Fruit fly (Drosophila melanogaster) whole organism, embryonic: ENCODE measurements around the gene Hip1.

Source experiments
- CG1024 ChIP-seq: fragments of 200-800 bp; sonication (Bioruptor generic); IDR thresholded peaks from 2 replicates; pipeline ENCODE4 v1.3.6; 2022; ENCODE audit warnings: missing biosample characterization, missing genetic modification characterization
- CG10431 ChIP-seq: fragments of 200-800 bp; sonication (Bioruptor generic); optimal IDR thresholded peaks from 3 replicates; lab custom pipeline; 2018; ENCODE audit warnings: missing biosample characterization, mild to moderate bottlenecking, missing genetic modification characterization
- CG12299 ChIP-seq: fragments of 200-800 bp; sonication (Bioruptor generic); optimal IDR thresholded peaks from 2 replicates; lab custom pipeline; 2018; ENCODE audit warnings: missing biosample characterization, mild to moderate bottlenecking, missing genetic modification characterization
- CG12942 ChIP-seq: fragments of 200-800 bp; sonication (Bioruptor generic); optimal IDR thresholded peaks from 3 replicates; lab custom pipeline; 2016; ENCODE audit warnings: missing biosample characterization, missing genetic modification characterization
- CG13296 ChIP-seq: fragments of 200-800 bp; sonication (Bioruptor generic); optimal IDR thresholded peaks from 3 replicates; lab custom pipeline; 2018; ENCODE audit warnings: missing biosample characterization, mild to moderate bottlenecking, missing genetic modification characterization
- CG13624 ChIP-seq: fragments of 200-800 bp; sonication (Bioruptor generic); optimal IDR thresholded peaks from 2 replicates; lab custom pipeline; 2016; ENCODE audit warnings: missing biosample characterization, missing genetic modification characterization
- CG1602 ChIP-seq: fragments of 200-800 bp; sonication (Bioruptor generic); optimal IDR thresholded peaks from 3 replicates; lab custom pipeline; 2016; ENCODE audit warnings: missing biosample characterization, missing genetic modification characterization
- CG17361 ChIP-seq: fragments of 200-800 bp; sonication (Bioruptor generic); IDR thresholded peaks from 3 replicates; pipeline ENCODE4 v1.3.6; 2022; ENCODE audit warnings: missing biosample characterization, missing genetic modification characterization
- CG17568 ChIP-seq: fragments of 200-800 bp; sonication (Bioruptor generic); optimal IDR thresholded peaks from 2 replicates; lab custom pipeline; 2018; ENCODE audit warnings: missing biosample characterization, mild to moderate bottlenecking, missing genetic modification characterization, moderate library complexity
- CG18599 ChIP-seq: fragments of 200-800 bp; sonication (Bioruptor generic); optimal IDR thresholded peaks from 3 replicates; lab custom pipeline; 2017; ENCODE audit warnings: missing biosample characterization, missing genetic modification characterization, mild to moderate bottlenecking, moderate library complexity, missing genetic modification reagents
- CG2129 ChIP-seq: fragments of 200-800 bp; sonication (Bioruptor generic); IDR thresholded peaks from 2 replicates; pipeline ENCODE4 v1.3.6; 2022; ENCODE audit warnings: missing biosample characterization, missing genetic modification characterization; ENCODE audit not compliant: partially characterized antibody
- CG30403 ChIP-seq: fragments of 200-800 bp; sonication (Bioruptor generic); optimal IDR thresholded peaks from 3 replicates; lab custom pipeline; 2016; ENCODE audit warnings: missing biosample characterization, missing genetic modification characterization
- CG34224 ChIP-seq: fragments of 200-800 bp; sonication (Bioruptor generic); IDR thresholded peaks from 3 replicates; pipeline ENCODE4 v1.3.6; 2022; ENCODE audit warnings: missing biosample characterization, missing genetic modification characterization; ENCODE audit not compliant: partially characterized antibody
- CG3838 ChIP-seq: fragments of 200-800 bp; sonication (Bioruptor generic); optimal IDR thresholded peaks from 3 replicates; lab custom pipeline; 2016; ENCODE audit warnings: missing biosample characterization, missing genetic modification characterization
- CG4730 ChIP-seq: fragments of 200-800 bp; sonication (Bioruptor generic); IDR thresholded peaks from 2 replicates; pipeline ENCODE4 v1.3.6; 2022; ENCODE audit warnings: missing biosample characterization, missing genetic modification characterization
- CG5953 ChIP-seq: fragments of 200-800 bp; sonication (Bioruptor generic); IDR thresholded peaks from 2 replicates; pipeline ENCODE4 v1.3.6; 2022; ENCODE audit warnings: missing biosample characterization, missing genetic modification characterization
- CG7556 ChIP-seq: fragments of 200-800 bp; sonication (Bioruptor generic); optimal IDR thresholded peaks from 2 replicates; lab custom pipeline; 2017; ENCODE audit warnings: missing biosample characterization, mild to moderate bottlenecking, missing genetic modification characterization
- CG7987 ChIP-seq: fragments of 200-800 bp; sonication (Bioruptor generic); optimal IDR thresholded peaks from 2 replicates; lab custom pipeline; 2018; ENCODE audit warnings: missing biosample characterization, mild to moderate bottlenecking, missing genetic modification characterization, moderate library complexity
- CrebB ChIP-seq: fragments of 200-800 bp; sonication (Bioruptor generic); optimal IDR thresholded peaks from 3 replicates; lab custom pipeline; 2018; ENCODE audit warnings: missing biosample characterization, mild to moderate bottlenecking, missing genetic modification characterization
- Dfd ChIP-seq, 2 experiments: fragments of >200 bp; optimal IDR thresholded peaks; 2 replicates each; lab custom pipeline; 2017; ENCODE audit warnings: missing biosample characterization in 2 of 2, missing genetic modification characterization in 2 of 2
- Dll ChIP-seq: fragments of 200-800 bp; sonication (Bioruptor generic); IDR thresholded peaks from 4 replicates; pipeline ENCODE4 v1.3.6; 2022; ENCODE audit warnings: missing biosample characterization, missing genetic modification characterization; ENCODE audit not compliant: partially characterized antibody
- Hr39 ChIP-seq: fragments of >200 bp; optimal IDR thresholded peaks from 2 replicates; lab custom pipeline; 2017
- Hr51 ChIP-seq, 2 experiments: fragments of 200-800 bp; sonication (Bioruptor generic); optimal IDR thresholded peaks; 2 replicates in 1 of 2; 3 replicates in 1 of 2; lab custom pipeline; 2016 to 2018; ENCODE audit warnings: missing biosample characterization in 2 of 2, missing genetic modification characterization in 2 of 2, mild to moderate bottlenecking in 1 of 2, moderate library complexity in 1 of 2
- Hsf ChIP-seq: fragments of 200-800 bp; sonication (Bioruptor generic); optimal IDR thresholded peaks from 3 replicates; lab custom pipeline; 2016; ENCODE audit warnings: missing biosample characterization, missing genetic modification characterization
- NFAT ChIP-seq: fragments of 200-800 bp; sonication (Bioruptor generic); IDR thresholded peaks from 2 replicates; pipeline ENCODE4 v1.3.6; 2022; ENCODE audit warnings: missing biosample characterization, missing genetic modification characterization
- Opbp ChIP-seq: fragments of 200-800 bp; sonication (Bioruptor generic); IDR thresholded peaks from 3 replicates; pipeline ENCODE4 v1.3.6; 2022; ENCODE audit warnings: missing biosample characterization, missing genetic modification characterization; ENCODE audit not compliant: partially characterized antibody
- Side ChIP-seq: fragments of 200-800 bp; sonication (Bioruptor generic); optimal IDR thresholded peaks from 2 replicates; lab custom pipeline; 2016; ENCODE audit warnings: missing biosample characterization, missing genetic modification characterization
- Sin3A ChIP-seq: fragments of >200 bp; optimal IDR thresholded peaks from 2 replicates; lab custom pipeline; 2018
- Sox100B ChIP-seq: fragments of 200-800 bp; sonication (Bioruptor generic); optimal IDR thresholded peaks from 3 replicates; lab custom pipeline; 2018; ENCODE audit warnings: missing biosample characterization, mild to moderate bottlenecking, missing genetic modification characterization
- Ssrp ChIP-seq: fragments of 200-800 bp; sonication (Bioruptor generic); optimal IDR thresholded peaks from 2 replicates; lab custom pipeline; 2018; ENCODE audit warnings: missing biosample characterization, mild to moderate bottlenecking, missing genetic modification characterization, moderate library complexity
- Trl ChIP-seq, 3 experiments: fragments of >200 bp in 2 of 3; fragments of 200-800 bp in 1 of 3; sonication (Bioruptor generic) in 1 of 3; optimal IDR thresholded peaks; 2 replicates in 1 of 3; 3 replicates in 2 of 3; lab custom pipeline; 2016 to 2017; ENCODE audit warnings: missing biosample characterization in 1 of 3, missing genetic modification characterization in 1 of 3
- abd-A ChIP-seq: fragments of 200-800 bp; sonication (Bioruptor generic); optimal IDR thresholded peaks from 3 replicates; lab custom pipeline; 2019; ENCODE audit warnings: missing biosample characterization, mild to moderate bottlenecking, missing genetic modification characterization, moderate library complexity
- ara ChIP-seq: fragments of 200-800 bp; sonication (Bioruptor generic); IDR thresholded peaks from 2 replicates; pipeline ENCODE4 v1.3.6; 2022; ENCODE audit warnings: missing biosample characterization, missing genetic modification characterization
- az2 ChIP-seq: fragments of 200-800 bp; sonication (Bioruptor generic); optimal IDR thresholded peaks from 3 replicates; lab custom pipeline; 2016; ENCODE audit warnings: missing biosample characterization, missing genetic modification characterization
- bsh ChIP-seq, 2 experiments: fragments of 200-800 bp; sonication (Bioruptor generic); optimal IDR thresholded peaks; 2 replicates each; lab custom pipeline; 2017 to 2018; ENCODE audit warnings: mild to moderate bottlenecking in 2 of 2, missing biosample characterization in 2 of 2, missing genetic modification characterization in 2 of 2, moderate library complexity in 1 of 2
- cas ChIP-seq: fragments of 200-800 bp; sonication (Bioruptor generic); IDR thresholded peaks from 2 replicates; pipeline ENCODE4 v1.3.6; 2022; ENCODE audit warnings: missing biosample characterization, missing genetic modification characterization
- cg ChIP-seq: fragments of 200-800 bp; sonication (Bioruptor generic); optimal IDR thresholded peaks from 3 replicates; lab custom pipeline; 2019; ENCODE audit warnings: missing biosample characterization, mild to moderate bottlenecking, missing genetic modification characterization, moderate library complexity
- chif ChIP-seq, 2 experiments: fragments of 200-800 bp; sonication (Bioruptor generic); optimal IDR thresholded peaks; 3 replicates each; lab custom pipeline; 2016; ENCODE audit warnings: missing biosample characterization in 2 of 2, missing genetic modification characterization in 2 of 2
- chinmo ChIP-seq: fragments of 200-800 bp; sonication (Bioruptor generic); IDR thresholded peaks from 4 replicates; pipeline ENCODE4 v1.3.6; 2022; ENCODE audit warnings: missing biosample characterization, missing genetic modification characterization; ENCODE audit not compliant: partially characterized antibody
- crol ChIP-seq: fragments of 200-800 bp; sonication (Bioruptor generic); IDR thresholded peaks from 2 replicates; pipeline ENCODE4 v1.3.6; 2022; ENCODE audit warnings: missing biosample characterization, missing genetic modification characterization
- dm ChIP-seq: fragments of 200-800 bp; sonication (Bioruptor generic); optimal IDR thresholded peaks from 3 replicates; lab custom pipeline; 2016; ENCODE audit warnings: missing biosample characterization, missing genetic modification characterization
- exex ChIP-seq: fragments of 200-800 bp; sonication (Bioruptor generic); optimal IDR thresholded peaks from 4 replicates; lab custom pipeline; 2018; ENCODE audit warnings: missing biosample characterization, mild to moderate bottlenecking, missing genetic modification characterization, moderate library complexity
- eyg ChIP-seq: fragments of 200-800 bp; sonication (Bioruptor generic); optimal IDR thresholded peaks from 3 replicates; lab custom pipeline; 2016; ENCODE audit warnings: missing biosample characterization, missing genetic modification characterization
- gce ChIP-seq: fragments of 200-800 bp; sonication (Bioruptor generic); IDR thresholded peaks from 3 replicates; pipeline ENCODE4 v1.3.6; 2022; ENCODE audit warnings: missing biosample characterization, missing genetic modification characterization
- mirr ChIP-seq: fragments of 200-800 bp; sonication (Bioruptor generic); optimal IDR thresholded peaks from 3 replicates; lab custom pipeline; 2018; ENCODE audit warnings: missing biosample characterization, mild to moderate bottlenecking, missing genetic modification characterization
- pb ChIP-seq: fragments of 200-800 bp; sonication (Bioruptor generic); optimal IDR thresholded peaks from 3 replicates; lab custom pipeline; 2016; ENCODE audit warnings: missing biosample characterization, missing genetic modification characterization
- salm ChIP-seq: fragments of 200-800 bp; sonication (Bioruptor generic); optimal IDR thresholded peaks from 2 replicates; lab custom pipeline; 2018; ENCODE audit warnings: missing biosample characterization, mild to moderate bottlenecking, missing genetic modification characterization
- ssp ChIP-seq: fragments of 200-800 bp; sonication (Bioruptor generic); IDR thresholded peaks from 2 replicates; pipeline ENCODE4 v1.3.6; 2022; ENCODE audit warnings: missing biosample characterization, missing genetic modification characterization
- vnd ChIP-seq: fragments of 200-800 bp; sonication (Bioruptor generic); IDR thresholded peaks from 3 replicates; pipeline ENCODE4 v1.3.6; 2022; ENCODE audit warnings: missing biosample characterization, missing genetic modification characterization; ENCODE audit not compliant: partially characterized antibody
- wek ChIP-seq: fragments of 200-800 bp; sonication (Bioruptor generic); optimal IDR thresholded peaks from 3 replicates; lab custom pipeline; 2018; ENCODE audit warnings: missing biosample characterization, mild to moderate bottlenecking, missing genetic modification characterization, moderate library complexity

The Hip1 gene

dm6 chr3L:12796077-12796641, 22.8 kb upstream of the Hip1 start (continued):
- TF ChIP-seq CG2129 (GFP tag; lab: Robert Waterston, UW) (no peak), CG17361 (no peak), Sin3A (lab: Kevin White, UChicago) (no peak), CG4730 (GFP tag; lab: Robert Waterston, UW) (no peak), CG18599 (no peak), CG13296 (GFP tag; lab: Kevin White, UChicago) (no peak), mirr (GFP tag; lab: Kevin White, UChicago) (peak; percentile 46), eyg (GFP tag; lab: Kevin White, UChicago) (no peak), CG7556 (no peak), Side (GFP tag; lab: Kevin White, UChicago) (no peak), Hr51 (GFP tag; optimal IDR thresholded peaks at IDR 0.05; lab: Kevin White, UChicago) (no peak), CG5953 (GFP tag; lab: Robert Waterston, UW) (no peak), chif (GFP tag; optimal IDR thresholded peaks at IDR 0.05; lab: Kevin White, UChicago) (no peak), CrebB (tag; lab: Kevin White, UChicago) (peak; percentile 13), CG17568 (GFP tag; lab: Kevin White, UChicago) (no peak), CG12942 (GFP tag; lab: Kevin White, UChicago) (no peak), cg (GFP tag; lab: Kevin White, UChicago) (no peak), Opbp (GFP tag; lab: Robert Waterston, UW) (no peak), CG1024 (0 out of 2 replicates have a peak, but pooled peaks have one; percentile 20), abd-A (peak; percentile 35), pb (GFP tag; lab: Kevin White, UChicago) (no peak), chinmo (GFP tag; lab: Robert Waterston, UW) (peak; percentile 67; the same call in 1 of the 4 replicates), Dfd (GFP tag; optimal IDR thresholded peaks at IDR 0.05; lab: Kevin White, UChicago) (no peak), Dll (GFP tag; lab: Robert Waterston, UW) (no peak), CG10431 (no peak), gce (no peak), cas (GFP tag; lab: Robert Waterston, UW) (no peak), CG34224 (GFP tag; lab: Robert Waterston, UW) (no peak), Hr39 (lab: Kevin White, UChicago) (no peak), az2 (GFP tag; lab: Kevin White, UChicago) (no peak), wek (GFP tag; lab: Kevin White, UChicago) (peak; percentile 28), crol (GFP tag; lab: Robert Waterston, UW) (peak; percentile 83), CG30403 (GFP tag; lab: Kevin White, UChicago) (no peak), CG3838 (GFP tag; lab: Kevin White, UChicago) (no peak), ssp (no peak), Sox100B (GFP tag; lab: Kevin White, UChicago) (no peak), NFAT (peak; percentile 36; the same call in 1 of the 2 replicates), CG12299 (tag; lab: Kevin White, UChicago) (peak; percentile 4), salm (tag; lab: Kevin White, UChicago) (no peak), vnd (GFP tag; lab: Robert Waterston, UW) (no peak), Hsf (no peak), CG1602 (GFP tag; lab: Kevin White, UChicago) (no peak), bsh (GFP tag; optimal IDR thresholded peaks at IDR 0.05; lab: Kevin White, UChicago) (no peak), CG13624 (no peak), Trl (optimal IDR thresholded peaks at IDR 0.05; lab: Kevin White, UChicago) (no peak), Trl (GFP tag; optimal IDR thresholded peaks at IDR 0.05; lab: Kevin White, UChicago) (no peak), dm (no peak), ara (no peak), CG7987 (GFP tag; lab: Kevin White, UChicago) (peak; percentile 48), Ssrp (tag; lab: Kevin White, UChicago) (no peak), exex (no peak)
